Fruit fly (Drosophila melanogaster): ENCODE data around the gene Dscam4.

Dscam4 gene

DNA sequence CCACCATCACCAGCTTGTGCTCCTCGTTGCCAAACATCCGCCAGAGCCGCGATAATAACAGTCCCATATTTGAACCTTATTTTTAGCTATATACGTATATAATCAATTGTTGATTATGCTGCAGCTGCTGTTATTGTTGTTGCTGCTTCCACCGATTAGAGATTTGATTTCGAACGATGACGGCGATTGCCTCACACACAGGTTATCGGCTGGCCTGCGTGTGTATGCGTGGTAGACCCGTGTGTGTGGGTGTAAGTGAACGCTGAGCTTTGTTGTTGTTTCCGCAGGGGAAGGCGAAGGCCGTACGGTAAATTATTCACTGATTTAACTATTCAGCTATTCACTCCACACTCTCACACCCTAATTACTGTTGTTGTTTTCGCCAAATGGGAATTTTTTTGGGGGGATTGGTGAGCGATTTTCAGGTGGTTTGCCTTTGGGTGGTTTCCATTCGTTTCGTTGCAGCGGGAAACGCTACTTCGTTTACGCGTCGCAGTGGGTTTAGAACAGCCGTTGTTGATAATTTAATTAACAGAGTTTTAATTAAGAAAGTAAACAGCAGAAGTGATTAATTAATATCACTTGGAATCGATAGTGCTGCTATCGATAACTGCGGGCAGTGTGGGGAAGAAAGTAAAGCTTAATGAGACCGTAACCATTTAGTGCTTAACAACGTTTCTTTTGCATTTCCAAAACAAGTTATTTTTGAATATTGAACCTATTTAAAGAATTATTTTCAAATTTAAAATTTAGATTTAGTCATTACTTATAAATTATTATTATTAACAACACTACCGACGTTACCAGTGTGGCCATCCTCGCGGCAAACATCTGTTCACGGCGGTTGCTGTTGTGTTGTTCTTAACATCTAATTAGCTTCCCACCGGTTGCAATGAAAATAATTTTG, 61.0 kb downstream of the Dscam4 start, which contains the start of the genes Arl5 and CG13671 (continued):
- TF ChIP-seq cwo (GFP tag; optimal IDR thresholded peaks at IDR 0.05): peak; percentile 44
- TF ChIP-seq H15 (GFP tag; IDR thresholded peaks at IDR 0.05): peak; percentile 83
- TF ChIP-seq gem (tag; optimal IDR thresholded peaks at IDR 0.05): peak; percentile 88
- no peak for TF ChIP-seq pan (optimal IDR thresholded peaks at IDR 0.05)
- TF ChIP-seq pan (GFP tag; optimal IDR thresholded peaks at IDR 0.05 in 1 of 2, IDR thresholded peaks at IDR 0.05 in 1 of 2): peak in 1 of 2 experiments; percentile 81
- TF ChIP-seq CG11723 (GFP tag; optimal IDR thresholded peaks at IDR 0.05): peak; percentile 45
- TF ChIP-seq ham (GFP tag; IDR thresholded peaks at IDR 0.05): no peak
- peak; percentile 54; the same call in 1 of the 2 replicates for TF ChIP-seq NFAT (GFP tag; IDR thresholded peaks at IDR 0.05)
- peak; percentile 61 for TF ChIP-seq NfI (GFP tag; optimal IDR thresholded peaks at IDR 0.05)
- TF ChIP-seq CG9727 (GFP tag; optimal IDR thresholded peaks at IDR 0.05): peak; percentile 83
- no peak for TF ChIP-seq slp2 (GFP tag; optimal IDR thresholded peaks at IDR 0.05)
- peak; percentile 73; the same call in 3 of the 4 replicates for TF ChIP-seq Gug (GFP tag; IDR thresholded peaks at IDR 0.05)
- peak; percentile 51 for TF ChIP-seq ap (GFP tag; IDR thresholded peaks at IDR 0.05)
- no peak for TF ChIP-seq sqz (GFP tag; optimal IDR thresholded peaks at IDR 0.05)
- TF ChIP-seq Lim3 (GFP tag; IDR thresholded peaks at IDR 0.05): no peak
- peak; percentile 40 for TF ChIP-seq CG1024 (GFP tag; IDR thresholded peaks at IDR 0.05)
- TF ChIP-seq ash1 (GFP tag; optimal IDR thresholded peaks at IDR 0.05): no peak
- TF ChIP-seq unc-4 (GFP tag; IDR thresholded peaks at IDR 0.05; ENCODE audit: partially characterized antibody): peak; percentile 80
- peak; percentile 77 for TF ChIP-seq CG16813 (GFP tag; IDR thresholded peaks at IDR 0.05; ENCODE audit: partially characterized antibody)
- no peak for TF ChIP-seq Trl (optimal IDR thresholded peaks at IDR 0.05)
- peak; percentile 59 for TF ChIP-seq Trl (GFP tag; optimal IDR thresholded peaks at IDR 0.05)
- no peak for TF ChIP-seq TFAM (GFP tag; optimal IDR thresholded peaks at IDR 0.05)
- TF ChIP-seq so (GFP tag; IDR thresholded peaks at IDR 0.05): peak; percentile 59; the same call in 1 of the 3 replicates
- TF ChIP-seq CG14050 (GFP tag; IDR thresholded peaks at IDR 0.05): peak; percentile 67; the same call in 2 of the 3 replicates
- TF ChIP-seq Taf1 (GFP tag; IDR thresholded peaks at IDR 0.05): peak; percentile 68
- no peak; the same call in 1 of the 2 replicates for TF ChIP-seq nerfin-2 (GFP tag; IDR thresholded peaks at IDR 0.05; ENCODE audit: partially characterized antibody)
- TF ChIP-seq stwl (tag; optimal IDR thresholded peaks at IDR 0.05): peak; percentile 91
- no peak for TF ChIP-seq sc (optimal IDR thresholded peaks at IDR 0.05)
- peak; percentile 61 for TF ChIP-seq sc (GFP tag; optimal IDR thresholded peaks at IDR 0.05)
- peak; percentile 79 for TF ChIP-seq dmrt11E (tag; optimal IDR thresholded peaks at IDR 0.05)
- TF ChIP-seq zfh1 (GFP tag; IDR thresholded peaks at IDR 0.05): peak; percentile 85
- no peak for TF ChIP-seq CG10431 (GFP tag; optimal IDR thresholded peaks at IDR 0.05)
- TF ChIP-seq HmgD (GFP tag; optimal IDR thresholded peaks at IDR 0.05): no peak
- peak; percentile 61 for TF ChIP-seq CG4854 (GFP tag; optimal IDR thresholded peaks at IDR 0.05)
- no peak for TF ChIP-seq dimm (GFP tag; IDR thresholded peaks at IDR 0.05)
- peak; percentile 65 for TF ChIP-seq HHEX (GFP tag; optimal IDR thresholded peaks at IDR 0.05)
- TF ChIP-seq MESR4 (GFP tag; optimal IDR thresholded peaks at IDR 0.05): peak; percentile 83
- 0 out of 2 replicates have a peak, but pooled peaks have one; percentile 30 for TF ChIP-seq sim (GFP tag; IDR thresholded peaks at IDR 0.05)
- TF ChIP-seq Gsc (GFP tag; IDR thresholded peaks at IDR 0.05): no peak
- no peak; the same call in 1 of the 2 replicates for TF ChIP-seq crol (GFP tag; IDR thresholded peaks at IDR 0.05)
- TF ChIP-seq CG11085 (GFP tag; IDR thresholded peaks at IDR 0.05): peak; percentile 71
- 0 out of 3 replicates have a peak, but pooled peaks have one; percentile 56 for TF ChIP-seq mld (GFP tag; IDR thresholded peaks at IDR 0.05; ENCODE audit: partially characterized antibody)
- TF ChIP-seq CG12744 (GFP tag; optimal IDR thresholded peaks at IDR 0.05): no peak
- TF ChIP-seq CG30431 (GFP tag; optimal IDR thresholded peaks at IDR 0.05): peak; percentile 61
- TF ChIP-seq CG33213 (GFP tag; optimal IDR thresholded peaks at IDR 0.05): peak; percentile 74
- peak; percentile 6 for TF ChIP-seq ab (GFP tag; optimal IDR thresholded peaks at IDR 0.05)
- no peak for TF ChIP-seq CG8478 (optimal IDR thresholded peaks at IDR 0.05)
- peak; percentile 24 for TF ChIP-seq CG8089 (GFP tag; optimal IDR thresholded peaks at IDR 0.05)
- TF ChIP-seq bigmax (GFP tag; optimal IDR thresholded peaks at IDR 0.05): no peak
- peak; percentile 78 for TF ChIP-seq bcd (GFP tag; optimal IDR thresholded peaks at IDR 0.05)
